Fruit fly (Drosophila melanogaster) whole organism, pupa: ENCODE measurements around the gene lin-28.

Source experiments
- CG12605 ChIP-seq: fragments of 200-800 bp; sonication (Bioruptor generic); IDR thresholded peaks from 2 replicates; pipeline ENCODE4 v1.3.6; 2022; ENCODE audit warnings: missing biosample characterization, missing genetic modification characterization
- CG13204 ChIP-seq: fragments of 200-800 bp; sonication (Bioruptor generic); optimal IDR thresholded peaks from 2 replicates; lab custom pipeline; 2018; ENCODE audit warnings: missing biosample characterization, mild to moderate bottlenecking, missing genetic modification characterization, moderate library complexity
- CG4496 ChIP-seq: fragments of 200-800 bp; sonication (Bioruptor generic); IDR thresholded peaks from 3 replicates; pipeline ENCODE4 v1.3.6; 2022; ENCODE audit warnings: missing biosample characterization, missing genetic modification characterization
- CG9948 ChIP-seq: fragments of 200-800 bp; sonication (Bioruptor generic); optimal IDR thresholded peaks from 2 replicates; lab custom pipeline; 2018; ENCODE audit warnings: missing biosample characterization, mild to moderate bottlenecking, missing genetic modification characterization, moderate library complexity
- Ets98B ChIP-seq: fragments of 200-800 bp; sonication (Bioruptor generic); IDR thresholded peaks from 2 replicates; pipeline ENCODE4 v1.3.6; 2022; ENCODE audit warnings: missing biosample characterization, missing genetic modification characterization
- Snoo ChIP-seq: fragments of 200-800 bp; sonication (Bioruptor generic); optimal IDR thresholded peaks from 3 replicates; lab custom pipeline; 2017; ENCODE audit warnings: missing biosample characterization, mild to moderate bottlenecking, missing genetic modification characterization, inconsistent platforms
- rn ChIP-seq: fragments of 200-800 bp; sonication (Bioruptor generic); IDR thresholded peaks from 2 replicates; pipeline ENCODE4 v1.3.6; 2022; ENCODE audit warnings: missing biosample characterization, missing genetic modification characterization

dm6 chr3L:5664719-5664973, 10.2 kb downstream of the lin-28 start:
- TF ChIP-seq CG13204 (GFP tag; lab: Kevin White, UChicago) (no peak), CG4496 (no peak), Snoo (tag; lab: Kevin White, UChicago) (no peak), CG9948 (tag; lab: Kevin White, UChicago) (no peak), Ets98B (no peak), rn (no peak), CG12605 (GFP tag; lab: Robert Waterston, UW) (no peak)
